Worm (Caenorhabditis elegans) whole organism, L4/young adult: Measurements from ENCODE around the gene chil-26.

Experiments
- dao-5 ChIP-seq: sonication (generic microtip); optimal IDR thresholded peaks from 2 replicates; lab custom pipeline; 2016; ENCODE audit warnings: missing genotype, missing genetic modification characterization, moderate library complexity, missing compliant biosample characterization
- him-1 ChIP-seq: sonication (generic microtip); optimal IDR thresholded peaks from 2 replicates; lab custom pipeline; 2016; ENCODE audit warnings: missing genotype, missing genetic modification reagents, missing genetic modification characterization, missing compliant biosample characterization

DNA sequence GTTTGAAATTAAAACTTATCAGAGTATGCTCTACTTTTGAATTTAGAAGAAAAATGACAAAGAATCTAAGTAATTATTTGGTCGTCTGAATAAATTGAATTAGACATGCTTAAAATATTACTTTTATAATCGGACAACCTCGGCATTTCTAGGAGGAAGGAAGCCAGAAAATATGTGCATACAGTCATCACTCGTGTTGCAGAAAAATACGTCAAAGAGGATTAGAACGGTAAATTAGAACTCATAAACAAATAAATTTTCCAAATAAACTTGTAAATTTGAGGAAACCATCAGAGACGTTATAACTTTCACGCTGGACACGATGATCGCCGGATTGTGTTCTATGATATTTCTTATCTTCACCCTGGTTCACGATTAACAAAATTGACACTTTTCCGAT lies 20.6 kb upstream of the chil-26 start, which contains the start of gene chil-19:
- no peak for TF ChIP-seq him-1
- no peak for TF ChIP-seq dao-5 (tag; lab: Kevin White, UChicago)
